Fruit fly (Drosophila melanogaster): Measurements from ENCODE around the gene CG6168.

Gene CG6168

DNA sequence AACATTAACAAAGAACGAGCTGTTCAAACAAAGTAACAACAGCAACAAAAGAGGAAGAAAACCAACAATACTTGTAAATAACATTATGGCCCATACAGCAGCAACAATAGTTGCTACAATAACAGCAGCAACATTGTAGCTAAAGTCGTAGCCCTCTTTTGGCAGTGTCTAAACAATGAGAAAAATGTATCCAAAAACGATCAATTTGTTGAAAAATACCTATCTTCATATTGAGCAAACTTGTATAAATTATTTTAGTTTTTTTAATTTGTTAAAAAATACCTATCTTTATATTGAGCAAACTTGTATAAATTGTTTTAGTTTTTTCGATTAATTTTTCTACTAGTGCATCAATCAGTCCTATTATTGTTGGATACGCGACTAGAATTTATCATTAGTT is 36.5 kb downstream of the CG6168 start:
- no peak for TF ChIP-seq usp (GFP tag; optimal IDR thresholded peaks at IDR 0.05)
- TF ChIP-seq Dll (optimal IDR thresholded peaks at IDR 0.05) = no peak
- TF ChIP-seq EcR (GFP tag; optimal IDR thresholded peaks at IDR 0.05) = no peak
- TF ChIP-seq pan (optimal IDR thresholded peaks at IDR 0.05) = no peak
- no peak for TF ChIP-seq CG8478 (optimal IDR thresholded peaks at IDR 0.05)
- no peak for TF ChIP-seq psq (optimal IDR thresholded peaks at IDR 0.05)

DNA sequence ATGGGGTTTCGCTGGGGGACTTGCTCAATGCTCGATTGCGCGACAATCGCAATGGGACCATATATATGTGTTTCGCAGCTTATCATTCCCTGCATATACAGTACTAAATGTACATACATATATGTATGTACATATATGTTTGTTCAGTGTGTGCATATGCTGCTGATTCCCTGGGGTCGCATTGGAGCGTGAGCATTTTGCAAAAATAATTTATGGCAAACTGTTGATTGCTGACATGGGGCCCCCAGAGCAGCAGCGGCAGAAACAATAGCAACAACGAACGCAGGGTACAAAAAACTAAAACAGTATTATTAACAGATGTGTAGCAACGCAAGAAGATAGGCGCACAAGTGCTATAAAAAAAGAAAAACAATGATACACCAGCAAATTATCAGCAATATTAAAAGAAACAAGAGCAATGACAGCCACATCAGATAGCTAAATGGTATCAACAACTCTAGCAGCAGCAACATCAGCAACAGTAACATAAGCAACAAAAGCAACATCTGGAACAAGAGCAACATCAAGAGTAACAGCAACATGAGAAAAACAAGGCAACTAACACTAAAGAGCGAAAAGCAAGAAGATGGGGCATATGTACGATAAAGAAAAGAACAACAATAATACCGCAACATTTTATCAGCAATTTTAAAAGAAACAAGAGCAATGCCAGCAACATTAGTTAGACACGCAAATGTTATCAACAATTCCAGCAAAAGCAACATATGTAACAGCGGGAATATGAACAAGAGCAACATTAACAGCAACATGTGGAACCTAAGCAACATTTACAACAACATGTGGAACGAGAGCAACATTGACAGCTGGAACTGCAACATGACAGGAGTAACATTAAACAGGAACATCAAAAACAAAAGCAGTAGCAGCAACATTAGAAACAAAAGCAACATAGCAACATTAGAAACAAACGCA is 37.2 kb downstream of the CG6168 start:
- no peak for TF ChIP-seq usp (GFP tag; optimal IDR thresholded peaks at IDR 0.05)
- TF ChIP-seq CG8478 (optimal IDR thresholded peaks at IDR 0.05) = no peak
- TF ChIP-seq EcR (GFP tag; optimal IDR thresholded peaks at IDR 0.05) = no peak
- TF ChIP-seq psq (optimal IDR thresholded peaks at IDR 0.05) = no peak
- no peak for TF ChIP-seq Dll (optimal IDR thresholded peaks at IDR 0.05)
- no peak for TF ChIP-seq pan (optimal IDR thresholded peaks at IDR 0.05)

DNA sequence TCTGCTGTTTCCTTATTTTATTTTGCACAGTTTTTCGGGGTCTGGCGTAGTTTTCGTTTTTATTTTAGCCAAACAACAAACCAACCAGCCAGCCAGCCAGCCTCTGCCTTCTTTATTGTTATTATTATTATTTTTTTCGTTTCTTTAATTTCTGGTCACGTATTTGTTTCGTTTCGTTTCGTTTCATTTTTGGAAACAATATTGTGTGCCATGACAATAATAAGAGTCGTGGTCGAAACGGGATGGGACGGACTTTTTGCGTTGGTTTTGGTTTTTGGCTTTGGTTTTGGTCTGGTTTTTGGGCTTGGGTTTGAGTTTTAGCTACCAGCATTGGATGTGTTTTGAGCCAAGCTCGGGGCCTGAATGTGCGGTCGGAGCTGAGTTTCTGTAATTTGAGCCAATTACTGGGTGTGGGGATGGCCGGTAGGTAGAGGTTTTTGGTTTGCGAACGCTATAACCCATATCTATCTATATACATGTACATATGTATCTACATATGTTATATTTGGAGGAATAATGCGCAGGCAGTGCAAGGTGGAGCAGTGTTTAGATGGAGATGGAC is 40.9 kb downstream of the CG6168 start:
- TF ChIP-seq psq (optimal IDR thresholded peaks at IDR 0.05) = no peak
- TF ChIP-seq Dll (optimal IDR thresholded peaks at IDR 0.05) = no peak
- no peak for TF ChIP-seq EcR (GFP tag; optimal IDR thresholded peaks at IDR 0.05)
- TF ChIP-seq pan (optimal IDR thresholded peaks at IDR 0.05) = no peak
- TF ChIP-seq CG8478 (optimal IDR thresholded peaks at IDR 0.05) = no peak

- TF ChIP-seq psq (optimal IDR thresholded peaks at IDR 0.05) (no peak), pan (optimal IDR thresholded peaks at IDR 0.05) (no peak)
Observed at dm6 chr3L:11279321-11279827, 42.1 kb downstream of the CG6168 start.

DNA sequence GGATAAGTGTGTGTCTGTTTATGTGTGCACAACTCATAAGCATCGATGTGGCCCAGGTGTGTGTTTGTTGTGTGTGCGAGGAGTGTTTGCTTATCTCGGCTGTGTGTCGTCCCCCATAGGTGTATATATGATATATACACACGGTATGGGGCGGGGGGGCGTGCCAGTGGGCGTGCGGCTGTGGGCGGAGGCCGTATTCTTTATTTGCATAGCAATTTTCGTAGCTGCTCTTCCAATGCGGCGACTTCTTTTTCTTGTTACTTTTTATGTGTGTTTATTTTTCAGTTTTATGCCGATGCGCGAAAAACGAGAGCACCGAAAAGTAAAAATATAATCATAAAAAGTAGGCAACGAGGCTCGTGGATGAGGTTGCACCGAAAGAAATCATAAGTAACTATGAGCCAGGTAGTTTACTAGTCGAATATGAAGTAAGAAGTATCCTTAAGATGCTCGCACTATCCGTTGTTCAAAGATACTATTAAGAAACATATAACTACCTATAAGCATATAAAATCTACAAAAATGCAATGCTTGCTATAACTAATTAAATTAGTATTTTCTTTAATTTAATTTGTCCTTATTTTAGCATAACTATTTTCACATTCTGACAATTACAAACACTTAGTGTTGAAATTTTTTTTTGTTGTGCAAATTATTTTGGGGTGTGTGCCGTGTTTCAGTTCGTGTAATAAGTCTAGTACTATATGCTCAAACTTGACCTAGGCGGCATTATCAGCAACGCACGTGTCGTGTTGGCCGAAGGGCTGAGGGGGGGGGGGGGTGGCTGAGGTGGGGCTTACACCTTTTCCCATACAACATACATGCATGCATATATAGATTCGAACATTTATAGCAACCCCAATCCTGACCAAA is 42.8 kb downstream of the CG6168 start:
- no peak for TF ChIP-seq CG8478 (optimal IDR thresholded peaks at IDR 0.05)
- TF ChIP-seq EcR (GFP tag; optimal IDR thresholded peaks at IDR 0.05) = no peak
- no peak for TF ChIP-seq usp (GFP tag; optimal IDR thresholded peaks at IDR 0.05)

- TF ChIP-seq pan (optimal IDR thresholded peaks at IDR 0.05) = no peak
- no peak for TF ChIP-seq EcR (GFP tag; optimal IDR thresholded peaks at IDR 0.05)
Observed at dm6 chr3L:11276020-11276419, 45.5 kb downstream of the CG6168 start.

DNA sequence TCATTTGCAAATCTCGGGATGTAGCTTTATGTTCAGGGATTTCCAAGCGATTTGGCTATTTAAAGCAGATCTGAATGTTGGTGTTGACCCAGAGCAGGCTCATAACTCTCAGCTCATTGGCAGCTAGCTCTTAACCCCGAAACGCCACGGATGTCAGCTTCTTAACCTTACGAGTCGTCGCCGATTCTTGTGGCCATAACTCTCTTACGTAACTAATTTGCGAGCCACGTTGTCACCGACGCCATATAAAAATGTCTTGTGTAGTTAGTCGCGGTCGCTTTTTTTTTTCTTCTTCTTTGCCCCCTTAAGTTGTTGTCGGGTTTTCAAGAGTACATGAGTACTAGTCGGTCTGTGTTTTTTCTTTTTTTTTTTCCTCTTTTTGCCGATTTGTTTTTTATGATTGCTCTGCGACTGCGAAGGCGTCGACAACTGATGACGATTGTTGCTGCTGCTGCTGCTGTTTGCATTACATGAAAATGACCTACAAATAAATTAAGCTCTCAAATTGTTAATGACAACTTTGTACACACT is 47.3 kb downstream of the CG6168 start:
- no peak for TF ChIP-seq CG8478 (optimal IDR thresholded peaks at IDR 0.05)
- TF ChIP-seq Dll (optimal IDR thresholded peaks at IDR 0.05) = no peak
- no peak for TF ChIP-seq pan (optimal IDR thresholded peaks at IDR 0.05)
- no peak for TF ChIP-seq usp (GFP tag; optimal IDR thresholded peaks at IDR 0.05)
- TF ChIP-seq psq (optimal IDR thresholded peaks at IDR 0.05) = no peak
- no peak for TF ChIP-seq EcR (GFP tag; optimal IDR thresholded peaks at IDR 0.05)

DNA sequence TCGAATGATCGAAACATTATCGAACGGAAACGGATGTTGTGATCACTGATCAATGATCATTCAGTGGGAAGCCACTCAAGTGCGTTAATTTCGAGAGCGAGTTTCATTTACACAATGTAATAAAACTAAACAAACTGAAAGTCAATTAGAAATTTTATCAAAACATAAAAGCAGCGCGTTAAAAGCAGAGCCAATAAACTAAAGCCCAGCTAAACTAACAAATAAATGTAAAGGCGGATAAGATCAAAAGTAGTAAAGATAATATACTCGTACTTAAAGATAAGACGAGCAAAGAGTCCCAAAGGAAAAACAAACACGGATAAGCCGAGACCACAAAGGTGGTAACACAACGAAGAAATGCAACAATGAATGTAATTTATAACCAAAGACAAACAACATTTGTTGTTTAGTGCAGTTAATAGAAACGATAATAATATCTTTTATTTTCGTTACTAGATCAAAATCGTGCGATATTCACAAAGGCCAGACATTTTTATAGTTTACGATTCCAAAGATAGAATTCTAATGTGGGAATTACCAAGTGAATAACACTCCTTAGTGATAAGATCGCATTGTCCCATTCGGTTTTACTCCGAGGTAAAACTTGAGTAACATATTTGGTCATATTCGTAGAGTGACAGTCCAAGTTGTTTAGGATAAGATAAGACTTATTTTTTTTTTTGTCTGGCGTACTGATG is 47.9 kb downstream of the CG6168 start:
- TF ChIP-seq EcR (GFP tag; optimal IDR thresholded peaks at IDR 0.05) = no peak
- TF ChIP-seq usp (GFP tag; optimal IDR thresholded peaks at IDR 0.05) = no peak
- no peak for TF ChIP-seq Dll (optimal IDR thresholded peaks at IDR 0.05)
- no peak for TF ChIP-seq CG8478 (optimal IDR thresholded peaks at IDR 0.05)
- TF ChIP-seq psq (optimal IDR thresholded peaks at IDR 0.05) = no peak
- TF ChIP-seq pan (optimal IDR thresholded peaks at IDR 0.05) = no peak

DNA sequence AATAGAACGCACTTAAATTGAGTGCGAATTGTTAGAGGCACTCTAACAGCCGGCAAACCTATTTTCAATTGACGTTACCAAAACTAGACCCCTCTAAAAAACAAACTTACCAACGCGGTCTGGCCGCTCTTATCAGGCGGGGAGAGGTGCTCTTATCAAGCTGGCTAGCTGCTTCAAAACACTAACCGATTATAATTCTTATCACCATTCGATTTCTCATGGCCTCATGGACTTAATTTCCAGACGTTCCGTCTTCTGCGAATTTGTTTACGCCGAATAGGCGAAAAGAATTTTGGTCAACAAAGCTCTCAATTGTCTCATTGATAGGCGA is 48.5 kb downstream of the CG6168 start:
- TF ChIP-seq psq (optimal IDR thresholded peaks at IDR 0.05) (no peak), usp (GFP tag; optimal IDR thresholded peaks at IDR 0.05) (no peak), pan (optimal IDR thresholded peaks at IDR 0.05) (no peak), Dll (optimal IDR thresholded peaks at IDR 0.05) (no peak), EcR (GFP tag; optimal IDR thresholded peaks at IDR 0.05) (no peak), CG8478 (optimal IDR thresholded peaks at IDR 0.05) (no peak)

DNA sequence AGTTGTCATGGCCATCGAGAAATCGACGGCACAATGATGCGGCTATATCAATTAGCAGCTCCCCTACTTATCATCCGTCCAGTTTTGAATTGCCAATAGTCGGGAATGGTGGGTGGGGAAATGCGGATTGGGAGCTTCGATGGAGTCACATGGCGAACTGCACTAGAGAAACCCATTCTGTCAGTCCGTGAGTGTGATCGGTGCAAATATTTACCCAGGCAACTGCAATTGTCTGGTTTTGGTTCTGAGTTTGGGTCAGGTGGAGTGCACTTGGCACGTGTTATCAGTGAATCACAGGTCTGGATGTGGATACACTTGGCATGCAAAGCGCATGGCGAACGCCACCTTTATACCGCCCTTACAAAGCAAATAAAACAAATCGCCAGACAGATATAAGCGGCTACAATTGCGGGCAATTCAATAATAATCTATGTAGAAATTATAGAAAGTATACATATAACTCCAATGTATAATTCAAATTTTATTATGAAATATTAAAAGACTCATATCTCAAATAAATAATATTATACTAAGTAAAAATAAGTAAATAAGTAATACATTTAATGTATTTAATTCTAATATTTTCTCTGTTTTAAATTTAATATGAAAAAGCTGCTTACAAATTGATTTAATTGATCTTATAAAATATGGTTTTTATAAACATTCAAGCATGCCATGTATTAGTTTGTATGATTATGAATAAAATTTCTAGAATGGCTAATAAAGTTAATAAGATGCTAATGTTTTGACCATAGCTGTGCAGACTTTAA is 49.1 kb downstream of the CG6168 start:
- TF ChIP-seq psq (optimal IDR thresholded peaks at IDR 0.05) (no peak), EcR (GFP tag; optimal IDR thresholded peaks at IDR 0.05) (no peak), CG8478 (optimal IDR thresholded peaks at IDR 0.05) (no peak), usp (GFP tag; optimal IDR thresholded peaks at IDR 0.05) (no peak), Dll (optimal IDR thresholded peaks at IDR 0.05) (no peak), pan (optimal IDR thresholded peaks at IDR 0.05) (no peak)

All from whole organism.